Worm (Caenorhabditis elegans): ENCODE results near the gene Y50E8A.6.

- TF ChIP-seq unc-62 (GFP tag; optimal IDR thresholded peaks at IDR 0.05) = no peak
- no peak for TF ChIP-seq nfya-2 (GFP tag; IDR thresholded peaks at IDR 0.05)
- TF ChIP-seq snpc-4 (GFP tag; optimal IDR thresholded peaks at IDR 0.05) = no peak
- TF ChIP-seq snpc-4 (tag; optimal IDR thresholded peaks at IDR 0.05) = no peak
- no peak for TF ChIP-seq sea-2 (GFP tag; IDR thresholded peaks at IDR 0.05)
- no peak for TF ChIP-seq B0019.2 (GFP tag; conservative IDR thresholded peaks at IDR 0.05)
- no peak for TF ChIP-seq attf-5 (GFP tag; optimal IDR thresholded peaks at IDR 0.05)
- no peak for TF ChIP-seq rec-8 (tag; optimal IDR thresholded peaks at IDR 0.05)
Observed at ce11 chrV:14726596-14726995, 14.5 kb downstream of the Y50E8A.6 start, which contains the start of gene Y50E8A.1.

Measured in whole organism, young adult.